Fruit fly (Drosophila melanogaster) whole organism, prepupa: ENCODE results near the gene CG9743.

Experiments used
- Blimp-1 ChIP-seq: fragments of 200-800 bp; sonication (Bioruptor generic); optimal IDR thresholded peaks from 3 replicates; lab custom pipeline; 2017; ENCODE audit warnings: missing biosample characterization, missing genetic modification characterization, mild to moderate bottlenecking, moderate library complexity, missing genetic modification reagents
- CG10631 ChIP-seq: fragments of 200-800 bp; sonication (Bioruptor generic); optimal IDR thresholded peaks from 2 replicates; lab custom pipeline; 2016; ENCODE audit warnings: missing biosample characterization, missing genetic modification characterization
- CG10669 ChIP-seq: fragments of 200-800 bp; sonication (Bioruptor generic); optimal IDR thresholded peaks from 3 replicates; lab custom pipeline; 2018; ENCODE audit warnings: missing biosample characterization, mild to moderate bottlenecking, missing genetic modification characterization, moderate library complexity
- CG11294 ChIP-seq: fragments of 200-800 bp; sonication (Bioruptor generic); IDR thresholded peaks from 2 replicates; pipeline ENCODE4 v1.3.6; 2022; ENCODE audit warnings: missing biosample characterization, missing genetic modification characterization
- CG11762 ChIP-seq: fragments of 200-800 bp; sonication (Bioruptor generic); optimal IDR thresholded peaks from 3 replicates; lab custom pipeline; 2016; ENCODE audit warnings: missing biosample characterization, missing genetic modification characterization; ENCODE audit not compliant: insufficient read depth
- CG11902 ChIP-seq: fragments of 200-800 bp; sonication (Bioruptor generic); optimal IDR thresholded peaks from 3 replicates; lab custom pipeline; 2016; ENCODE audit warnings: missing biosample characterization, missing genetic modification characterization
- CG15336 ChIP-seq: fragments of 200-800 bp; sonication (Bioruptor generic); IDR thresholded peaks from 2 replicates; pipeline ENCODE4 v1.3.6; 2022; ENCODE audit warnings: missing biosample characterization, missing genetic modification characterization
- CG1621 ChIP-seq: fragments of 200-800 bp; sonication (Bioruptor generic); optimal IDR thresholded peaks from 3 replicates; lab custom pipeline; 2018; ENCODE audit warnings: missing biosample characterization, mild to moderate bottlenecking, missing genetic modification characterization
- CG16779 ChIP-seq: fragments of 200-800 bp; sonication (Bioruptor generic); optimal IDR thresholded peaks from 3 replicates; lab custom pipeline; 2017; ENCODE audit warnings: missing biosample characterization, mild to moderate bottlenecking, missing genetic modification characterization
- CG3032 ChIP-seq: fragments of 200-800 bp; optimal IDR thresholded peaks from 2 replicates; lab custom pipeline; 2019; ENCODE audit warnings: missing biosample characterization, mild to moderate bottlenecking, missing genetic modification characterization, moderate library complexity
- CG31627 ChIP-seq: fragments of 200-800 bp; sonication (Bioruptor generic); optimal IDR thresholded peaks from 3 replicates; lab custom pipeline; 2016; ENCODE audit warnings: missing biosample characterization, missing genetic modification characterization
- CG32006 ChIP-seq: fragments of 200-800 bp; sonication (Bioruptor generic); optimal IDR thresholded peaks from 3 replicates; lab custom pipeline; 2017; ENCODE audit warnings: missing biosample characterization, mild to moderate bottlenecking, missing genetic modification characterization
- CG34406 ChIP-seq: fragments of 200-800 bp; sonication (Bioruptor generic); optimal IDR thresholded peaks from 3 replicates; lab custom pipeline; 2016; ENCODE audit warnings: missing biosample characterization, missing genetic modification characterization
- CG4318 ChIP-seq: fragments of 200-800 bp; sonication (Bioruptor generic); optimal IDR thresholded peaks from 3 replicates; lab custom pipeline; 2017; ENCODE audit warnings: missing biosample characterization, mild to moderate bottlenecking, missing genetic modification characterization
- CG6276 ChIP-seq: fragments of 200-800 bp; sonication (Bioruptor generic); optimal IDR thresholded peaks from 2 replicates; lab custom pipeline; 2017; ENCODE audit warnings: missing biosample characterization, mild to moderate bottlenecking, missing genetic modification characterization
- CG6792 ChIP-seq: fragments of 200-800 bp; sonication (Bioruptor generic); optimal IDR thresholded peaks from 3 replicates; lab custom pipeline; 2016; ENCODE audit warnings: missing biosample characterization, missing genetic modification characterization
- CG6808 ChIP-seq: fragments of 200-800 bp; sonication (Bioruptor generic); optimal IDR thresholded peaks from 3 replicates; lab custom pipeline; 2017; ENCODE audit warnings: missing biosample characterization, missing genetic modification characterization, mild to moderate bottlenecking, moderate library complexity, missing genetic modification reagents
- CG6854 ChIP-seq: fragments of 200-800 bp; sonication (Bioruptor generic); optimal IDR thresholded peaks from 2 replicates; lab custom pipeline; 2017; ENCODE audit warnings: missing biosample characterization, mild to moderate bottlenecking, missing genetic modification characterization
- CG7368 ChIP-seq: fragments of 200-800 bp; sonication (Bioruptor generic); optimal IDR thresholded peaks from 3 replicates; lab custom pipeline; 2016; ENCODE audit warnings: missing biosample characterization, missing genetic modification characterization
- CG8319 ChIP-seq: fragments of 200-800 bp; sonication (Bioruptor generic); optimal IDR thresholded peaks from 3 replicates; lab custom pipeline; 2016; ENCODE audit warnings: missing biosample characterization, missing genetic modification characterization
- CG8632 ChIP-seq: fragments of 200-800 bp; sonication (Bioruptor generic); optimal IDR thresholded peaks from 3 replicates; lab custom pipeline; 2016; ENCODE audit warnings: missing biosample characterization, missing genetic modification characterization
- Eip75B ChIP-seq: fragments of 200-800 bp; sonication (Bioruptor generic); optimal IDR thresholded peaks from 3 replicates; lab custom pipeline; 2016; ENCODE audit warnings: missing biosample characterization, missing genetic modification characterization
- Eip78C ChIP-seq: fragments of 200-800 bp; sonication (Bioruptor generic); peaks from one replicate; lab custom pipeline; 2016; ENCODE audit warnings: missing biosample characterization, missing genetic modification characterization
- Eip93F ChIP-seq: fragments of 200-800 bp; sonication (Bioruptor generic); optimal IDR thresholded peaks from 2 replicates; lab custom pipeline; 2016; ENCODE audit warnings: missing biosample characterization, mild to moderate bottlenecking, missing genetic modification characterization
- Ets21C ChIP-seq: fragments of 200-800 bp; sonication (Bioruptor generic); optimal IDR thresholded peaks from 3 replicates; lab custom pipeline; 2016; ENCODE audit warnings: missing biosample characterization, missing genetic modification characterization
- Gug ChIP-seq: fragments of 200-800 bp; sonication (Bioruptor generic); IDR thresholded peaks from 2 replicates; pipeline ENCODE4 v1.3.6; 2022; ENCODE audit warnings: missing biosample characterization, missing genetic modification characterization
- Hr38 ChIP-seq: sonication (Bioruptor generic); optimal IDR thresholded peaks from 2 replicates; lab custom pipeline; 2016; ENCODE audit warnings: missing biosample characterization, missing genetic modification characterization
- Hr39 ChIP-seq: fragments of 200-800 bp; sonication (Bioruptor generic); optimal IDR thresholded peaks from 2 replicates; lab custom pipeline; 2016; ENCODE audit warnings: missing biosample characterization, missing genetic modification characterization
- Hr4 ChIP-seq: fragments of 200-800 bp; sonication (Bioruptor generic); optimal IDR thresholded peaks from 3 replicates; lab custom pipeline; 2016; ENCODE audit warnings: missing biosample characterization, missing genetic modification characterization
- Lpt ChIP-seq: fragments of 200-800 bp; sonication (Bioruptor generic); optimal IDR thresholded peaks from 3 replicates; lab custom pipeline; 2016; ENCODE audit warnings: missing biosample characterization, missing genetic modification characterization
- Met ChIP-seq: fragments of 200-800 bp; sonication (Bioruptor generic); optimal IDR thresholded peaks from 3 replicates; lab custom pipeline; 2016; ENCODE audit warnings: missing biosample characterization, missing genetic modification characterization
- OdsH ChIP-seq: fragments of 200-800 bp; sonication (Bioruptor generic); optimal IDR thresholded peaks from 3 replicates; lab custom pipeline; 2016; ENCODE audit warnings: missing biosample characterization, missing genetic modification characterization
- Smox ChIP-seq: fragments of 200-800 bp; sonication (Bioruptor generic); optimal IDR thresholded peaks from 3 replicates; lab custom pipeline; 2016; ENCODE audit warnings: missing biosample characterization, missing genetic modification characterization
- Sox102F ChIP-seq: fragments of 200-800 bp; sonication (Bioruptor generic); optimal IDR thresholded peaks from 2 replicates; lab custom pipeline; 2016; ENCODE audit warnings: missing biosample characterization, mild to moderate bottlenecking, missing genetic modification characterization
- Sox14 ChIP-seq: fragments of 200-800 bp; sonication (Bioruptor generic); optimal IDR thresholded peaks from 3 replicates; lab custom pipeline; 2016; ENCODE audit warnings: missing biosample characterization, missing genetic modification characterization
- Sox15 ChIP-seq: fragments of 200-800 bp; sonication (Bioruptor generic); optimal IDR thresholded peaks from 3 replicates; lab custom pipeline; 2016; ENCODE audit warnings: missing biosample characterization, missing genetic modification characterization
- achi ChIP-seq: fragments of 200-800 bp; sonication (Bioruptor generic); optimal IDR thresholded peaks from 3 replicates; lab custom pipeline; 2016; ENCODE audit warnings: missing biosample characterization, missing genetic modification characterization
- acj6 ChIP-seq: fragments of 200-800 bp; sonication (Bioruptor generic); optimal IDR thresholded peaks from 3 replicates; lab custom pipeline; 2016; ENCODE audit warnings: missing biosample characterization, missing genetic modification characterization
- cyc ChIP-seq: fragments of 200-800 bp; sonication (Bioruptor generic); optimal IDR thresholded peaks from 3 replicates; lab custom pipeline; 2016; ENCODE audit warnings: missing biosample characterization, missing genetic modification characterization
- dsx ChIP-seq: fragments of 200-800 bp; optimal IDR thresholded peaks from 3 replicates; lab custom pipeline; 2019; ENCODE audit warnings: missing biosample characterization, mild to moderate bottlenecking, missing genetic modification characterization, moderate library complexity; ENCODE audit not compliant: poor library complexity, severe bottlenecking
- eg ChIP-seq: fragments of 200-800 bp; sonication (Bioruptor generic); IDR thresholded peaks from 3 replicates; pipeline ENCODE4 v1.3.6; 2022; ENCODE audit warnings: missing biosample characterization, missing genetic modification characterization
- esn ChIP-seq: fragments of 200-800 bp; sonication (Bioruptor generic); optimal IDR thresholded peaks from 2 replicates; lab custom pipeline; 2016; ENCODE audit warnings: missing biosample characterization, mild to moderate bottlenecking, missing genetic modification characterization, moderate library complexity
- fd59A ChIP-seq: fragments of 200-800 bp; sonication (Bioruptor generic); optimal IDR thresholded peaks from 2 replicates; lab custom pipeline; 2017; ENCODE audit warnings: missing biosample characterization, mild to moderate bottlenecking, missing genetic modification characterization, missing genetic modification reagents
- fd85E ChIP-seq: fragments of 200-800 bp; sonication (Bioruptor generic); optimal IDR thresholded peaks from 3 replicates; lab custom pipeline; 2016; ENCODE audit warnings: missing biosample characterization, missing genetic modification characterization
- fkh ChIP-seq: fragments of 200-800 bp; sonication (Bioruptor generic); optimal IDR thresholded peaks from 3 replicates; lab custom pipeline; 2017; ENCODE audit warnings: missing biosample characterization, mild to moderate bottlenecking, missing genetic modification characterization, moderate library complexity
- net ChIP-seq: fragments of 200-800 bp; sonication (Bioruptor generic); optimal IDR thresholded peaks from 3 replicates; lab custom pipeline; 2016; ENCODE audit warnings: missing biosample characterization, missing genetic modification characterization
- pdm3 ChIP-seq: fragments of 200-800 bp; sonication (Bioruptor generic); optimal IDR thresholded peaks from 3 replicates; lab custom pipeline; 2016; ENCODE audit warnings: missing biosample characterization, missing genetic modification characterization
- salr ChIP-seq, 2 experiments: fragments of 200-800 bp; sonication (Bioruptor generic); optimal IDR thresholded peaks; 3 replicates each; lab custom pipeline; 2016 to 2018; ENCODE audit warnings: missing biosample characterization in 2 of 2, missing genetic modification characterization in 2 of 2, mild to moderate bottlenecking in 1 of 2
- ss ChIP-seq, 2 experiments: fragments of 200-800 bp; sonication (Bioruptor generic); optimal IDR thresholded peaks; 2 replicates in 1 of 2; 3 replicates in 1 of 2; lab custom pipeline; 2017 to 2018; ENCODE audit warnings: mild to moderate bottlenecking in 2 of 2, missing biosample characterization in 2 of 2, missing genetic modification characterization in 2 of 2, moderate library complexity in 1 of 2

Gene CG9743

dm6 chr3R:30203104-30203986, 547 bp upstream of the CG9743 start:
- TF ChIP-seq Eip93F (no peak), OdsH (GFP tag; lab: Kevin White, UChicago) (peak; percentile 56), pdm3 (GFP tag; lab: Kevin White, UChicago) (peak; percentile 69), CG15336 (peak; percentile 64; the same call in 1 of the 2 replicates), Lpt (GFP tag; lab: Kevin White, UChicago) (peak; percentile 80), CG1621 (tag; lab: Kevin White, UChicago) (peak; percentile 46), fkh (GFP tag; lab: Kevin White, UChicago) (peak; percentile 99), salr (GFP tag; optimal IDR thresholded peaks at IDR 0.05; lab: Kevin White, UChicago) (peak in 1 of 2 experiments; percentile 63), CG8632 (GFP tag; lab: Kevin White, UChicago) (peak; percentile 14), Hr4 (GFP tag; lab: Kevin White, UChicago) (peak; percentile 78), CG16779 (tag; lab: Kevin White, UChicago) (peak; percentile 67), CG6808 (GFP tag; lab: Kevin White, UChicago) (peak; percentile 66), esn (GFP tag; lab: Kevin White, UChicago) (peak; percentile 61), CG11294 (GFP tag; lab: Robert Waterston, UW) (peak; percentile 70), Met (GFP tag; lab: Kevin White, UChicago) (peak; percentile 65), CG6276 (GFP tag; lab: Kevin White, UChicago) (peak; percentile 84), net (peak; percentile 69), Ets21C (GFP tag; lab: Kevin White, UChicago) (no peak), CG7368 (peak; percentile 70), CG10669 (GFP tag; lab: Kevin White, UChicago) (peak; percentile 72), CG34406 (GFP tag; lab: Kevin White, UChicago) (peak; percentile 58), dsx (GFP tag; lab: Kevin White, UChicago) (peak; percentile 60), Smox (GFP tag; lab: Kevin White, UChicago) (peak; percentile 33), acj6 (GFP tag; lab: Kevin White, UChicago) (peak; percentile 60), CG11762 (GFP tag; lab: Kevin White, UChicago) (peak; percentile 72), fd59A (GFP tag; lab: Kevin White, UChicago) (peak; percentile 42), CG8319 (GFP tag; lab: Kevin White, UChicago) (peak; percentile 67), cyc (GFP tag; lab: Kevin White, UChicago) (peak; percentile 48), CG31627 (GFP tag; lab: Kevin White, UChicago) (peak; percentile 39), Blimp-1 (GFP tag; lab: Kevin White, UChicago) (no peak), Hr38 (no peak), CG6854 (no peak), Sox102F (no peak), Sox15 (GFP tag; lab: Kevin White, UChicago) (peak; percentile 65), Eip78C (GFP tag; lab: Kevin White, UChicago) (peak; percentile 94), CG10631 (GFP tag; lab: Kevin White, UChicago) (peak; percentile 64), fd85E (GFP tag; lab: Kevin White, UChicago) (peak; percentile 13), Gug (GFP tag; lab: Robert Waterston, UW) (0 out of 2 replicates have a peak, but pooled peaks have one; percentile 32), CG4318 (GFP tag; lab: Kevin White, UChicago) (peak; percentile 63), Hr39 (GFP tag; lab: Kevin White, UChicago) (peak; percentile 40), eg (GFP tag; lab: Robert Waterston, UW) (peak; percentile 75; the same call in 2 of the 3 replicates), Eip75B (GFP tag; lab: Kevin White, UChicago) (peak; percentile 79), Sox14 (GFP tag; lab: Kevin White, UChicago) (peak; percentile 40), achi (GFP tag; lab: Kevin White, UChicago) (peak; percentile 80), CG6792 (GFP tag; lab: Kevin White, UChicago) (peak; percentile 70), CG11902 (peak; percentile 69), ss (GFP tag; optimal IDR thresholded peaks at IDR 0.05; lab: Kevin White, UChicago) (peak; percentile 61 to 72), CG3032 (tag; lab: Kevin White, UChicago) (peak; percentile 69), CG32006 (GFP tag; lab: Kevin White, UChicago) (peak; percentile 85)
